Fruit fly (Drosophila melanogaster): ENCODE data around the gene ovo.

Gene ovo

dm6 chrX:5084146-5085085 lies 36.3 kb downstream of the ovo start, which contains the start of gene CG32767 (continued):
- TF ChIP-seq HLH4C (GFP tag; IDR thresholded peaks at IDR 0.05; ENCODE audit: partially characterized antibody) (peak; percentile 81), CG12391 (tag; optimal IDR thresholded peaks at IDR 0.05) (peak; percentile 36), CG3407 (GFP tag; optimal IDR thresholded peaks at IDR 0.05) (no peak), Doc3 (GFP tag; IDR thresholded peaks at IDR 0.05; ENCODE audit: partially characterized antibody) (peak; percentile 81), Abd-B (GFP tag; optimal IDR thresholded peaks at IDR 0.05) (no peak), CG2129 (GFP tag; IDR thresholded peaks at IDR 0.05; ENCODE audit: partially characterized antibody) (peak; percentile 79), pfk (GFP tag; optimal IDR thresholded peaks at IDR 0.05) (no peak), ato (GFP tag; IDR thresholded peaks at IDR 0.05; ENCODE audit: partially characterized antibody) (peak; percentile 85), Vsx1 (GFP tag; optimal IDR thresholded peaks at IDR 0.05) (no peak), cwo (GFP tag; optimal IDR thresholded peaks at IDR 0.05) (peak; percentile 18), sr (GFP tag; IDR thresholded peaks at IDR 0.05) (no peak), CG11504 (tag; optimal IDR thresholded peaks at IDR 0.05) (peak; percentile 35), gce (GFP tag; IDR thresholded peaks at IDR 0.05) (0 out of 3 replicates have a peak, but pooled peaks have one; percentile 7), Bgb (GFP tag; IDR thresholded peaks at IDR 0.05; ENCODE audit: partially characterized antibody) (peak; percentile 96), knrl (GFP tag; IDR thresholded peaks at IDR 0.05; ENCODE audit: partially characterized antibody) (peak; percentile 93), grau (tag; optimal IDR thresholded peaks at IDR 0.05) (peak; percentile 26), Med (GFP tag) (peak; percentile 93), Atf-2 (GFP tag; optimal IDR thresholded peaks at IDR 0.05) (peak; percentile 21), Hsf (GFP tag; optimal IDR thresholded peaks at IDR 0.05) (peak; percentile 12), CG14965 (GFP tag; optimal IDR thresholded peaks at IDR 0.05; ENCODE audit: borderline replicate concordance) (no peak), bsh (GFP tag; optimal IDR thresholded peaks at IDR 0.05) (peak in 1 of 2 experiments; percentile 3), CTCF (GFP tag; optimal IDR thresholded peaks at IDR 0.05) (no peak), Ets97D (GFP tag; optimal IDR thresholded peaks at IDR 0.05) (peak; percentile 69), pb (GFP tag; optimal IDR thresholded peaks at IDR 0.05) (no peak), Lhr (GFP tag; optimal IDR thresholded peaks at IDR 0.05) (peak; percentile 71), Stat92E (GFP tag; optimal IDR thresholded peaks at IDR 0.05) (peak in 1 of 3 experiments; percentile 14), Hr51 (GFP tag; optimal IDR thresholded peaks at IDR 0.05) (peak in 1 of 2 experiments; percentile 26), inv (GFP tag; IDR thresholded peaks at IDR 0.05; ENCODE audit: partially characterized antibody) (peak; percentile 93), CG8281 (tag; optimal IDR thresholded peaks at IDR 0.05) (no peak), CG16863 (GFP tag; optimal IDR thresholded peaks at IDR 0.05) (peak; percentile 53), scrt (GFP tag; optimal IDR thresholded peaks at IDR 0.05) (no peak), CG10959 (GFP tag; IDR thresholded peaks at IDR 0.05) (no peak), CG10147 (GFP tag; optimal IDR thresholded peaks at IDR 0.05) (no peak), Max (GFP tag; optimal IDR thresholded peaks at IDR 0.05) (peak; percentile 16), lab (GFP tag; optimal IDR thresholded peaks at IDR 0.05) (peak; percentile 33), CG17568 (GFP tag; optimal IDR thresholded peaks at IDR 0.05) (no peak), amos (GFP tag; IDR thresholded peaks at IDR 0.05; ENCODE audit: partially characterized antibody) (peak; percentile 97), CG34376 (GFP tag; optimal IDR thresholded peaks at IDR 0.05) (no peak), HmgD (GFP tag; optimal IDR thresholded peaks at IDR 0.05) (peak; percentile 62), CG8478 (optimal IDR thresholded peaks at IDR 0.05) (no peak), Tbp (GFP tag; optimal IDR thresholded peaks at IDR 0.05) (no peak), CG42726 (GFP tag; IDR thresholded peaks at IDR 0.05; ENCODE audit: partially characterized antibody) (peak; percentile 92), Ets65A (GFP tag) (peak; percentile 17), CG17186 (GFP tag; optimal IDR thresholded peaks at IDR 0.05) (no peak), CG11723 (GFP tag; optimal IDR thresholded peaks at IDR 0.05) (no peak), CG1603 (tag; optimal IDR thresholded peaks at IDR 0.05) (peak; percentile 47), stc (GFP tag; IDR thresholded peaks at IDR 0.05) (0 out of 2 replicates have a peak, but pooled peaks have one; percentile 34)

All from whole organism, embryonic.